Fruit fly (Drosophila melanogaster): ENCODE data around the gene Faf2.

Gene Faf2

dm6 chr2L:18707844-18708238 lies 647 bp downstream of the Faf2 start (continued):
- TF ChIP-seq CG10462 (GFP tag; optimal IDR thresholded peaks at IDR 0.05) (no peak), sens-2 (GFP tag; IDR thresholded peaks at IDR 0.05) (no peak), aop (GFP tag; IDR thresholded peaks at IDR 0.05) (no peak), CG31224 (GFP tag; IDR thresholded peaks at IDR 0.05) (no peak), CG12104 (GFP tag; optimal IDR thresholded peaks at IDR 0.05) (no peak), bowl (GFP tag; IDR thresholded peaks at IDR 0.05) (no peak), ssp (GFP tag; IDR thresholded peaks at IDR 0.05) (no peak), CG11723 (GFP tag; optimal IDR thresholded peaks at IDR 0.05) (no peak), lola (GFP tag; optimal IDR thresholded peaks at IDR 0.05) (no peak), CG4404 (GFP tag; IDR thresholded peaks at IDR 0.05) (no peak), CTCF (GFP tag; optimal IDR thresholded peaks at IDR 0.05) (no peak), Nf-YB (GFP tag; optimal IDR thresholded peaks at IDR 0.05) (no peak), tll (GFP tag; optimal IDR thresholded peaks at IDR 0.05) (no peak), CG6175 (GFP tag; IDR thresholded peaks at IDR 0.05) (no peak), Ravus (GFP tag; IDR thresholded peaks at IDR 0.05) (no peak), fru (optimal IDR thresholded peaks at IDR 0.05) (no peak), Sry-β (GFP tag; optimal IDR thresholded peaks at IDR 0.05) (no peak), eve (GFP tag; optimal IDR thresholded peaks at IDR 0.05) (no peak), ERR (GFP tag; optimal IDR thresholded peaks at IDR 0.05) (no peak), CG17328 (GFP tag; IDR thresholded peaks at IDR 0.05) (peak; percentile 48; the same call in 1 of the 2 replicates), CG14710 (tag; optimal IDR thresholded peaks at IDR 0.05) (no peak), mirr (GFP tag; optimal IDR thresholded peaks at IDR 0.05) (no peak), seq (GFP tag; IDR thresholded peaks at IDR 0.05) (no peak), CG14441 (GFP tag; IDR thresholded peaks at IDR 0.05) (peak; percentile 42; the same call in 1 of the 2 replicates), Max (GFP tag; optimal IDR thresholded peaks at IDR 0.05) (peak; percentile 38), sna (GFP tag; IDR thresholded peaks at IDR 0.05; ENCODE audit: partially characterized antibody) (no peak), sug (tag; optimal IDR thresholded peaks at IDR 0.05) (no peak), ap (GFP tag; IDR thresholded peaks at IDR 0.05) (no peak), sc (optimal IDR thresholded peaks at IDR 0.05) (no peak), sc (GFP tag; optimal IDR thresholded peaks at IDR 0.05) (no peak), Hey (tag; optimal IDR thresholded peaks at IDR 0.05) (no peak), CG15514 (GFP tag; optimal IDR thresholded peaks at IDR 0.05) (peak; percentile 32), Doc2 (GFP tag; IDR thresholded peaks at IDR 0.05) (no peak), HmgD (GFP tag; optimal IDR thresholded peaks at IDR 0.05) (no peak), fd3F (GFP tag; optimal IDR thresholded peaks at IDR 0.05) (no peak), CG11504 (tag; optimal IDR thresholded peaks at IDR 0.05) (no peak), otp (GFP tag; IDR thresholded peaks at IDR 0.05) (no peak), so (GFP tag; IDR thresholded peaks at IDR 0.05) (no peak), Awh (GFP tag; IDR thresholded peaks at IDR 0.05) (no peak; the same call in 1 of the 2 replicates), Stat92E (GFP tag; optimal IDR thresholded peaks at IDR 0.05) (no peak), nom (GFP tag; optimal IDR thresholded peaks at IDR 0.05) (no peak), CG4707 (GFP tag; optimal IDR thresholded peaks at IDR 0.05) (no peak), Fer2 (tag; optimal IDR thresholded peaks at IDR 0.05) (no peak), nmo (GFP tag; optimal IDR thresholded peaks at IDR 0.05) (no peak), jumu (GFP tag; optimal IDR thresholded peaks at IDR 0.05) (no peak), kah (GFP tag; optimal IDR thresholded peaks at IDR 0.05) (no peak), Xbp1 (GFP tag; optimal IDR thresholded peaks at IDR 0.05) (peak; percentile 12), slp2 (GFP tag; optimal IDR thresholded peaks at IDR 0.05) (no peak), Elba2 (GFP tag; optimal IDR thresholded peaks at IDR 0.05) (peak; percentile 46), E2f1 (GFP tag; IDR thresholded peaks at IDR 0.05) (no peak), pan (optimal IDR thresholded peaks at IDR 0.05) (no peak), pan (GFP tag; optimal IDR thresholded peaks at IDR 0.05 in 1 of 2, IDR thresholded peaks at IDR 0.05 in 1 of 2) (peak in 1 of 2 experiments; percentile 41), eyg (GFP tag; optimal IDR thresholded peaks at IDR 0.05) (no peak)
